Worm (Caenorhabditis elegans) whole organism, L4/young adult: ENCODE results near the gene igeg-2.

ENCODE experiments used
- dao-5 ChIP-seq: sonication (generic microtip); optimal IDR thresholded peaks from 2 replicates; lab custom pipeline; 2016; ENCODE audit warnings: missing genotype, missing genetic modification characterization, moderate library complexity, missing compliant biosample characterization
- him-1 ChIP-seq: sonication (generic microtip); optimal IDR thresholded peaks from 2 replicates; lab custom pipeline; 2016; ENCODE audit warnings: missing genotype, missing genetic modification reagents, missing genetic modification characterization, missing compliant biosample characterization

DNA sequence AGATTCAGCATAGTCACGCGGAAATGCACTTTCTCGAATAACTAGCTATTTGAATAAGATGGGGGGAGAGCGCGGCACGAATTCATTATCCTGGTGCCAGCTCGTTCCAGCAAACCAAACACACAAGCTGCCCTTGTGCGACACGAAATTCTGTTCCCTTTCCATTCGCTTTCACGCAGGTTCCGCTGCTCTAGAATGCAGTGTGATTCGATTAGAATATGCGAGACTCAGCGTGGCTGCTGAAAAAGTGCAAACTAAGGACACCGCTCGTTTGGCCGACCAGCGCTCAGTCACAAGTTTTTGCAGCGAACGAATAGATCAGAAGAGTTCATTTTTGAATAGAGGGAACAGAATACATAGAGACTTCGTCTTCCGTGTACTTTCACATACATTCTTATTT, 35.7 kb upstream of the igeg-2 start:
- no peak for TF ChIP-seq him-1
- TF ChIP-seq dao-5 (tag; lab: Kevin White, UChicago): no peak
